Fruit fly (Drosophila melanogaster) whole organism, embryonic: ENCODE results near the gene Sec61alpha.

ENCODE experiments used
- B-H1 ChIP-seq: fragments of 200-800 bp; sonication (Bioruptor generic); IDR thresholded peaks from 3 replicates; pipeline ENCODE4 v1.3.6; 2022; ENCODE audit warnings: missing biosample characterization, missing genetic modification characterization
- BtbVII ChIP-seq: fragments of 200-800 bp; sonication (Bioruptor generic); optimal IDR thresholded peaks from 3 replicates; lab custom pipeline; 2017; ENCODE audit warnings: missing biosample characterization, mild to moderate bottlenecking, missing genetic modification characterization
- CG10209 ChIP-seq: fragments of 200-800 bp; sonication (Bioruptor generic); optimal IDR thresholded peaks from 3 replicates; lab custom pipeline; 2017; ENCODE audit warnings: missing biosample characterization, mild to moderate bottlenecking, missing genetic modification characterization, missing genetic modification reagents
- CG10267 ChIP-seq: fragments of 200-800 bp; sonication (Bioruptor generic); optimal IDR thresholded peaks from 2 replicates; lab custom pipeline; 2018; ENCODE audit warnings: missing biosample characterization, mild to moderate bottlenecking, missing genetic modification characterization, moderate library complexity
- CG10462 ChIP-seq: fragments of 200-800 bp; sonication (Bioruptor generic); optimal IDR thresholded peaks from 2 replicates; lab custom pipeline; 2016; ENCODE audit warnings: missing biosample characterization, missing genetic modification characterization
- CG11398 ChIP-seq: fragments of 200-800 bp; sonication (Bioruptor generic); optimal IDR thresholded peaks from 2 replicates; lab custom pipeline; 2016; ENCODE audit warnings: missing biosample characterization, missing genetic modification characterization
- CG11456 ChIP-seq: fragments of 200-800 bp; sonication (Bioruptor generic); IDR thresholded peaks from 3 replicates; pipeline ENCODE4 v1.3.6; 2022; ENCODE audit warnings: missing biosample characterization, missing genetic modification characterization
- CG11504 ChIP-seq: fragments of 200-800 bp; sonication (Bioruptor generic); optimal IDR thresholded peaks from 3 replicates; lab custom pipeline; 2019; ENCODE audit warnings: missing biosample characterization, mild to moderate bottlenecking, missing genetic modification characterization, moderate library complexity
- CG12219 ChIP-seq: fragments of 200-800 bp; sonication (Bioruptor generic); optimal IDR thresholded peaks from 3 replicates; lab custom pipeline; 2018; ENCODE audit warnings: missing biosample characterization, mild to moderate bottlenecking, missing genetic modification characterization
- CG14860 ChIP-seq: fragments of 200-800 bp; sonication (Bioruptor generic); IDR thresholded peaks from 3 replicates; pipeline ENCODE4 v1.3.6; 2022; ENCODE audit warnings: missing biosample characterization, missing genetic modification characterization; ENCODE audit not compliant: partially characterized antibody
- CG17359 ChIP-seq: fragments of 200-800 bp; sonication (Bioruptor generic); optimal IDR thresholded peaks from 3 replicates; lab custom pipeline; 2018; ENCODE audit warnings: missing biosample characterization, mild to moderate bottlenecking, missing genetic modification characterization, moderate library complexity
- CG17829 ChIP-seq: fragments of 200-800 bp; optimal IDR thresholded peaks from 2 replicates; lab custom pipeline; 2019; ENCODE audit warnings: missing biosample characterization, mild to moderate bottlenecking, missing genetic modification characterization, moderate library complexity
- CG18476 ChIP-seq: fragments of 200-800 bp; sonication (Bioruptor generic); optimal IDR thresholded peaks from 2 replicates; lab custom pipeline; 2016; ENCODE audit warnings: missing biosample characterization, mild to moderate bottlenecking, missing genetic modification characterization
- CG6683 ChIP-seq: fragments of 200-800 bp; sonication (Bioruptor generic); optimal IDR thresholded peaks from 2 replicates; lab custom pipeline; 2017; ENCODE audit warnings: missing biosample characterization, mild to moderate bottlenecking, missing genetic modification characterization, missing genetic modification reagents
- CG7745 ChIP-seq: fragments of 200-800 bp; sonication (Bioruptor generic); optimal IDR thresholded peaks from 2 replicates; lab custom pipeline; 2018; ENCODE audit warnings: missing biosample characterization, mild to moderate bottlenecking, missing genetic modification characterization, moderate library complexity
- CG8388 ChIP-seq: fragments of 200-800 bp; sonication (Bioruptor generic); optimal IDR thresholded peaks from 2 replicates; lab custom pipeline; 2019; ENCODE audit warnings: missing biosample characterization, mild to moderate bottlenecking, missing genetic modification characterization, moderate library complexity
- CG8924 ChIP-seq: fragments of 200-800 bp; optimal IDR thresholded peaks from 3 replicates; lab custom pipeline; 2019; ENCODE audit warnings: missing biosample characterization, mild to moderate bottlenecking, missing genetic modification characterization, moderate library complexity
- CG9727 ChIP-seq: fragments of 200-800 bp; sonication (Bioruptor generic); optimal IDR thresholded peaks from 3 replicates; lab custom pipeline; 2017; ENCODE audit warnings: missing biosample characterization, mild to moderate bottlenecking, missing genetic modification characterization
- Camta ChIP-seq: fragments of 200-800 bp; sonication (Bioruptor generic); optimal IDR thresholded peaks from 2 replicates; lab custom pipeline; 2016; ENCODE audit warnings: missing biosample characterization, missing genetic modification characterization
- CrebB ChIP-seq: fragments of 200-800 bp; sonication (Bioruptor generic); optimal IDR thresholded peaks from 3 replicates; lab custom pipeline; 2018; ENCODE audit warnings: missing biosample characterization, mild to moderate bottlenecking, missing genetic modification characterization
- H2.0 ChIP-seq: fragments of 200-800 bp; sonication (Bioruptor generic); IDR thresholded peaks from 2 replicates; pipeline ENCODE4 v1.3.6; 2022; ENCODE audit warnings: missing biosample characterization, missing genetic modification characterization
- HLH54F ChIP-seq: fragments of 200-800 bp; sonication (Bioruptor generic); optimal IDR thresholded peaks from 3 replicates; lab custom pipeline; 2016; ENCODE audit warnings: missing biosample characterization, missing genetic modification characterization
- Hmx ChIP-seq: fragments of 200-800 bp; sonication (Bioruptor generic); optimal IDR thresholded peaks from 2 replicates; lab custom pipeline; 2016; ENCODE audit warnings: missing biosample characterization, missing genetic modification characterization
- Hr51 ChIP-seq, 2 experiments: fragments of 200-800 bp; sonication (Bioruptor generic); optimal IDR thresholded peaks; 2 replicates in 1 of 2; 3 replicates in 1 of 2; lab custom pipeline; 2016 to 2018; ENCODE audit warnings: missing biosample characterization in 2 of 2, missing genetic modification characterization in 2 of 2, mild to moderate bottlenecking in 1 of 2, moderate library complexity in 1 of 2
- Lim3 ChIP-seq: fragments of 200-800 bp; sonication (Bioruptor generic); IDR thresholded peaks from 2 replicates; pipeline ENCODE4 v1.3.6; 2022; ENCODE audit warnings: missing biosample characterization, missing genetic modification characterization
- NC2β ChIP-seq: fragments of 200-800 bp; sonication (Bioruptor generic); optimal IDR thresholded peaks from 2 replicates; lab custom pipeline; 2016; ENCODE audit warnings: missing biosample characterization, missing genetic modification characterization
- Nf-YC ChIP-seq: fragments of 200-800 bp; optimal IDR thresholded peaks from 3 replicates; lab custom pipeline; 2019; ENCODE audit warnings: missing biosample characterization, mild to moderate bottlenecking, missing genetic modification characterization, moderate library complexity
- Side ChIP-seq: fragments of 200-800 bp; sonication (Bioruptor generic); optimal IDR thresholded peaks from 2 replicates; lab custom pipeline; 2016; ENCODE audit warnings: missing biosample characterization, missing genetic modification characterization
- Sry-δ ChIP-seq: fragments of 200-800 bp; sonication (Bioruptor generic); optimal IDR thresholded peaks from 2 replicates; lab custom pipeline; 2016; ENCODE audit warnings: missing biosample characterization, missing genetic modification characterization
- abd-A ChIP-seq: fragments of 200-800 bp; sonication (Bioruptor generic); optimal IDR thresholded peaks from 3 replicates; lab custom pipeline; 2019; ENCODE audit warnings: missing biosample characterization, mild to moderate bottlenecking, missing genetic modification characterization, moderate library complexity
- amos ChIP-seq: fragments of 200-800 bp; sonication (Bioruptor generic); IDR thresholded peaks from 2 replicates; pipeline ENCODE4 v1.3.6; 2022; ENCODE audit warnings: missing biosample characterization, missing genetic modification characterization; ENCODE audit not compliant: partially characterized antibody
- bab2 ChIP-seq: fragments of 200-800 bp; sonication (Bioruptor generic); optimal IDR thresholded peaks from 2 replicates; lab custom pipeline; 2016; ENCODE audit warnings: missing biosample characterization, missing genetic modification characterization
- btn ChIP-seq: fragments of 200-800 bp; sonication (Bioruptor generic); optimal IDR thresholded peaks from 2 replicates; lab custom pipeline; 2016; ENCODE audit warnings: missing biosample characterization, missing genetic modification characterization
- caup ChIP-seq: fragments of 200-800 bp; sonication (Bioruptor generic); optimal IDR thresholded peaks from 3 replicates; lab custom pipeline; 2017; ENCODE audit warnings: missing biosample characterization, mild to moderate bottlenecking, missing genetic modification characterization, moderate library complexity; ENCODE audit not compliant: severe bottlenecking
- chinmo ChIP-seq: fragments of 200-800 bp; sonication (Bioruptor generic); IDR thresholded peaks from 4 replicates; pipeline ENCODE4 v1.3.6; 2022; ENCODE audit warnings: missing biosample characterization, missing genetic modification characterization; ENCODE audit not compliant: partially characterized antibody
- dm ChIP-seq: fragments of 200-800 bp; sonication (Bioruptor generic); optimal IDR thresholded peaks from 3 replicates; lab custom pipeline; 2016; ENCODE audit warnings: missing biosample characterization, missing genetic modification characterization
- fd102C ChIP-seq: fragments of 200-800 bp; sonication (Bioruptor generic); optimal IDR thresholded peaks from 2 replicates; lab custom pipeline; 2018; ENCODE audit warnings: missing biosample characterization, mild to moderate bottlenecking, missing genetic modification characterization, moderate library complexity
- gce ChIP-seq: fragments of 200-800 bp; sonication (Bioruptor generic); IDR thresholded peaks from 3 replicates; pipeline ENCODE4 v1.3.6; 2022; ENCODE audit warnings: missing biosample characterization, missing genetic modification characterization
- gsb ChIP-seq: fragments of 200-800 bp; sonication (Bioruptor generic); IDR thresholded peaks from 2 replicates; pipeline ENCODE4 v1.3.6; 2022; ENCODE audit warnings: missing biosample characterization, missing genetic modification characterization
- hb ChIP-seq: fragments of 200-800 bp; sonication (Bioruptor generic); IDR thresholded peaks from 3 replicates; pipeline ENCODE4 v1.3.6; 2022; ENCODE audit warnings: missing biosample characterization, missing genetic modification characterization; ENCODE audit not compliant: partially characterized antibody
- ind ChIP-seq: fragments of 200-800 bp; sonication (Bioruptor generic); optimal IDR thresholded peaks from 3 replicates; lab custom pipeline; 2016; ENCODE audit warnings: missing biosample characterization, missing genetic modification characterization
- nom ChIP-seq: fragments of 200-800 bp; sonication (Bioruptor generic); optimal IDR thresholded peaks from 2 replicates; lab custom pipeline; 2017; ENCODE audit warnings: missing biosample characterization, missing genetic modification characterization, mild to moderate bottlenecking, moderate library complexity, missing genetic modification reagents
- pnt ChIP-seq: fragments of 200-800 bp; sonication (Bioruptor generic); optimal IDR thresholded peaks from 3 replicates; lab custom pipeline; 2016; ENCODE audit warnings: missing biosample characterization, missing genetic modification characterization
- ro ChIP-seq: fragments of 200-800 bp; sonication (Bioruptor generic); IDR thresholded peaks from 2 replicates; pipeline ENCODE4 v1.3.6; 2022; ENCODE audit warnings: missing biosample characterization, missing genetic modification characterization
- seq ChIP-seq: fragments of 200-800 bp; sonication (Bioruptor generic); IDR thresholded peaks from 2 replicates; pipeline ENCODE4 v1.3.6; 2022; ENCODE audit warnings: missing biosample characterization, missing genetic modification characterization
- shn ChIP-seq: fragments of 200-800 bp; sonication (Bioruptor generic); optimal IDR thresholded peaks from 3 replicates; lab custom pipeline; 2016; ENCODE audit warnings: missing biosample characterization, missing genetic modification characterization
- so ChIP-seq: fragments of 200-800 bp; sonication (Bioruptor generic); IDR thresholded peaks from 3 replicates; pipeline ENCODE4 v1.3.6; 2022; ENCODE audit warnings: missing biosample characterization, missing genetic modification characterization
- sug ChIP-seq: fragments of 200-800 bp; optimal IDR thresholded peaks from 2 replicates; lab custom pipeline; 2019; ENCODE audit warnings: missing biosample characterization, mild to moderate bottlenecking, missing genetic modification characterization, moderate library complexity
- vnd ChIP-seq: fragments of 200-800 bp; sonication (Bioruptor generic); IDR thresholded peaks from 3 replicates; pipeline ENCODE4 v1.3.6; 2022; ENCODE audit warnings: missing biosample characterization, missing genetic modification characterization; ENCODE audit not compliant: partially characterized antibody

Sec61alpha gene

DNA sequence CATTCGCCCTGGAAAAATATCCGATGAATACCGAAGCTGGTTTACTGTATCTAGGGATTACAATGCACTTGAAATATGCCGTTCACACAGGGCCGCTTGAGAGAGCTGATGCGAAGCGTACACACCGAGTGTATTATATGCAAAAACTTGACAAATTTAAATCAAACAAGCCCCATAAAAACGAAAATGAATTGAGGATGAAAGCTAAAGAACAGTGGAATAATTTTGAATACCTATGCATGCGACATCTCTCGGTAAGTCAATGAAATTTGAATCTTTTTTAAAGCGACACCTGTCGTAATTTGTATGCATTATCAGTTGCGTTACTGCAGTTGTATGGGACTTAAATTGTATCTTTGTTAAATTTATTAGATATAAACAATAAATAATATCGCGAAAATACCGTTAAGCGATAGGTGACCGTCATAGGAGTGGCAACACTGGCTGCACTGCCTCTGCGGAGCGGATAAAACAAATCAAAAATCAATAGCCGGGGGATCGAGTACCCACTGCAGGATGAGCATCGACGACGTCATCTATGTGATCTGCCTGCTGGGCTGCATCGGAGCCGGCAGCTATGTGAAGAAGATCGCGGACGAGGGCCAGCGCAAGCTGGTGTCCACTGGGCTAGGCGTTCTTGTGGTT is 24.3 kb downstream of the Sec61alpha start, which contains the start of gene frj (continued):
- 0 out of 3 replicates have a peak, but pooled peaks have one; percentile 18 for TF ChIP-seq vnd (GFP tag; lab: Robert Waterston, UW)
- TF ChIP-seq CG12219 (GFP tag; lab: Kevin White, UChicago) = no peak
- TF ChIP-seq ro = no peak
- peak; percentile 65 for TF ChIP-seq CG17829
- peak; percentile 53 for TF ChIP-seq CG10209 (GFP tag; lab: Kevin White, UChicago)
- TF ChIP-seq btn (GFP tag; lab: Kevin White, UChicago) = no peak
- peak; percentile 75 for TF ChIP-seq CG9727 (GFP tag; lab: Kevin White, UChicago)
- TF ChIP-seq Hr51 (GFP tag; optimal IDR thresholded peaks at IDR 0.05; lab: Kevin White, UChicago) = peak; percentile 60 to 64
- TF ChIP-seq Nf-YC (tag; lab: Kevin White, UChicago) = peak; percentile 62
- TF ChIP-seq CG18476 = peak; percentile 33
- TF ChIP-seq gsb (GFP tag; lab: Robert Waterston, UW) = no peak
- no peak for TF ChIP-seq gce (GFP tag; lab: Robert Waterston, UW)
- peak; percentile 60; the same call in 2 of the 3 replicates for TF ChIP-seq CG14860 (GFP tag; lab: Robert Waterston, UW)
- no peak for TF ChIP-seq CG11504 (tag; lab: Kevin White, UChicago)
- peak; percentile 60 for TF ChIP-seq CG8924 (tag; lab: Kevin White, UChicago)
- peak; percentile 69 for TF ChIP-seq shn (GFP tag; lab: Kevin White, UChicago)
- no peak for TF ChIP-seq Hmx
- TF ChIP-seq caup = no peak
- TF ChIP-seq bab2 (GFP tag; lab: Kevin White, UChicago) = peak; percentile 67
- peak; percentile 57; the same call in 2 of the 3 replicates for TF ChIP-seq hb (GFP tag; lab: Robert Waterston, UW)
- peak; percentile 73 for TF ChIP-seq ind
- peak; percentile 70 for TF ChIP-seq HLH54F (GFP tag; lab: Kevin White, UChicago)
- peak; percentile 38 for TF ChIP-seq Side
- TF ChIP-seq B-H1 (GFP tag; lab: Robert Waterston, UW) = peak; percentile 39; the same call in 1 of the 3 replicates
- peak; percentile 45 for TF ChIP-seq CG8388
- TF ChIP-seq chinmo = 0 out of 4 replicates have a peak, but pooled peaks have one; percentile 59
- no peak for TF ChIP-seq CrebB
- TF ChIP-seq Lim3 (GFP tag; lab: Robert Waterston, UW) = no peak
- TF ChIP-seq CG10462 (GFP tag; lab: Kevin White, UChicago) = peak; percentile 29
- TF ChIP-seq pnt (GFP tag; lab: Kevin White, UChicago) = peak; percentile 81
- no peak for TF ChIP-seq fd102C (GFP tag; lab: Kevin White, UChicago)
- TF ChIP-seq CG17359 (tag; lab: Kevin White, UChicago) = peak; percentile 57
- peak; percentile 21 for TF ChIP-seq Camta
- TF ChIP-seq Sry-δ = peak; percentile 88
- TF ChIP-seq CG6683 (GFP tag; lab: Kevin White, UChicago) = no peak
- peak; percentile 65 for TF ChIP-seq dm (GFP tag; lab: Kevin White, UChicago)
- TF ChIP-seq so = no peak
- no peak for TF ChIP-seq BtbVII (GFP tag; lab: Kevin White, UChicago)
- peak; percentile 76 for TF ChIP-seq CG11456 (GFP tag; lab: Robert Waterston, UW)
- TF ChIP-seq nom = no peak
- peak; percentile 24 for TF ChIP-seq CG11398 (GFP tag; lab: Kevin White, UChicago)
- peak; percentile 56 for TF ChIP-seq H2.0 (GFP tag; lab: Robert Waterston, UW)
- no peak for TF ChIP-seq seq (GFP tag; lab: Robert Waterston, UW)
- peak; percentile 69 for TF ChIP-seq CG10267 (tag; lab: Kevin White, UChicago)
- TF ChIP-seq CG7745 (tag; lab: Kevin White, UChicago) = no peak
- TF ChIP-seq abd-A = no peak
- TF ChIP-seq NC2β (GFP tag; lab: Kevin White, UChicago) = peak; percentile 54
- peak; percentile 57 for TF ChIP-seq sug
- TF ChIP-seq amos (GFP tag; lab: Robert Waterston, UW) = peak; percentile 66; the same call in 1 of the 2 replicates
